Worm (Caenorhabditis elegans): ENCODE measurements around the gene btb-14.
A peak's percentile ranks its signal among the peaks of the same experiment; 100 is the strongest.

The btb-14 gene

ce11 chrII:12369202-12369601 lies 14.1 kb upstream of the btb-14 start:
- no peak for TF ChIP-seq ZK546.5 (tag; optimal IDR thresholded peaks at IDR 0.05)
- TF ChIP-seq nhr-28 (tag; optimal IDR thresholded peaks at IDR 0.05) = no peak
- TF ChIP-seq elt-3 (tag; optimal IDR thresholded peaks at IDR 0.05) = no peak
- no peak for TF ChIP-seq elt-1 (tag; optimal IDR thresholded peaks at IDR 0.05)
- TF ChIP-seq nhr-237 (tag; optimal IDR thresholded peaks at IDR 0.05) = no peak
- no peak for TF ChIP-seq hmg-11 (tag; optimal IDR thresholded peaks at IDR 0.05)
- no peak for TF ChIP-seq sea-2 (GFP tag; optimal IDR thresholded peaks at IDR 0.05)
- TF ChIP-seq ztf-11 (tag; optimal IDR thresholded peaks at IDR 0.05) = no peak
- no peak for TF ChIP-seq aly-2 (tag; optimal IDR thresholded peaks at IDR 0.05)

- no peak for TF ChIP-seq elt-2 (tag; optimal IDR thresholded peaks at IDR 0.05)
- TF ChIP-seq nhr-67 (tag; optimal IDR thresholded peaks at IDR 0.05) = no peak
- peak; percentile 8 for TF ChIP-seq nfya-1 (tag; optimal IDR thresholded peaks at IDR 0.05; ENCODE audit: insufficient read depth)
- TF ChIP-seq lin-39 (tag; optimal IDR thresholded peaks at IDR 0.05) = no peak
Measured at ce11 chrII:12373921-12374320, 9.3 kb upstream of the btb-14 start.

ce11 chrII:12378793-12379192 lies 4.5 kb upstream of the btb-14 start:
- peak; percentile 79 for TF ChIP-seq egl-5 (tag; optimal IDR thresholded peaks at IDR 0.05)
- peak; percentile 77 for TF ChIP-seq pha-4 (tag; optimal IDR thresholded peaks at IDR 0.05)
- no peak for TF ChIP-seq nhr-237 (tag; optimal IDR thresholded peaks at IDR 0.05)
- peak; percentile 52 for TF ChIP-seq lin-39 (tag; optimal IDR thresholded peaks at IDR 0.05)
- no peak for TF ChIP-seq nhr-67 (tag; optimal IDR thresholded peaks at IDR 0.05)
- no peak for TF ChIP-seq tbx-2 (tag; optimal IDR thresholded peaks at IDR 0.05)
- TF ChIP-seq nfya-1 (tag; optimal IDR thresholded peaks at IDR 0.05; ENCODE audit: insufficient read depth) = peak; percentile 5

DNA sequence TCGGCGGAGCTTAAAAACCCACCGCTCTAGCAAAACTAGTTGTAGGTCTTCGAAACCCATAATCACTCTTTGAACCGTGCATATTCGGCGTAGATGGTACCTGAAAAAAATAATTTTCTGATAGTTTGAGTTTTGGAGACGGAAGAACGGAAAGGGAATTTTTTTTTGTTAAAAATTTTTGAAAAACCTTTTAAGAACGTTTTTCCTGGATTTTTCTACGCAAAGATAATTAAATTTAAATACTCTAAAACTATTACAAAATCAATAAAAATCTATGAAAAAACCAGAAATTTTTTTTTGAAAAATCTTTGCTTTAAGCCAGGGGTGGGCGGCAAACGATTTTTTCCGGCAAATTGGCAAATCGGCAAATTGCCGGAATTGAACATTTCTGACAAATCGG lies 3.8 kb upstream of the btb-14 start, which contains the start of gene marc-5:
marc-5 (minus strand) TSS at position 101 of the 400 bp plus-strand sequence.
- no peak for TF ChIP-seq nhr-67 (tag; optimal IDR thresholded peaks at IDR 0.05)
- no peak for TF ChIP-seq elt-3 (tag; optimal IDR thresholded peaks at IDR 0.05)
- TF ChIP-seq mdl-1 (tag; optimal IDR thresholded peaks at IDR 0.05) = no peak
- TF ChIP-seq nhr-43 (tag; optimal IDR thresholded peaks at IDR 0.05; ENCODE audit: poor library complexity, severe bottlenecking) = no peak

- TF ChIP-seq pha-4 (tag; optimal IDR thresholded peaks at IDR 0.05) = no peak
- no peak for TF ChIP-seq lin-39 (tag; optimal IDR thresholded peaks at IDR 0.05)
Measured at ce11 chrII:12380888-12381287, 2.4 kb upstream of the btb-14 start.

ce11 chrII:12385815-12386214 lies 2.6 kb downstream of the btb-14 start:
- TF ChIP-seq snpc-4 (tag; optimal IDR thresholded peaks at IDR 0.05) = no peak
- TF ChIP-seq aly-2 (tag; optimal IDR thresholded peaks at IDR 0.05) = no peak
- no peak for TF ChIP-seq nhr-67 (tag; optimal IDR thresholded peaks at IDR 0.05)
- no peak for TF ChIP-seq nhr-28 (tag; optimal IDR thresholded peaks at IDR 0.05)
- TF ChIP-seq daf-12 (tag; optimal IDR thresholded peaks at IDR 0.05) = no peak
- no peak for TF ChIP-seq fos-1 (tag; optimal IDR thresholded peaks at IDR 0.05)
- TF ChIP-seq unc-62 (GFP tag; optimal IDR thresholded peaks at IDR 0.05) = no peak
- no peak for TF ChIP-seq elt-3 (tag; optimal IDR thresholded peaks at IDR 0.05)
- TF ChIP-seq egl-5 (tag; optimal IDR thresholded peaks at IDR 0.05) = no peak
- no peak for TF ChIP-seq ceh-9 (tag; optimal IDR thresholded peaks at IDR 0.05)
- no peak for TF ChIP-seq zag-1 (tag; optimal IDR thresholded peaks at IDR 0.05)
- TF ChIP-seq mdl-1 (tag; optimal IDR thresholded peaks at IDR 0.05) = no peak
- no peak for TF ChIP-seq R02D3.7 (tag; optimal IDR thresholded peaks at IDR 0.05)
- no peak for TF ChIP-seq nhr-12 (tag; optimal IDR thresholded peaks at IDR 0.05)
- no peak for TF ChIP-seq skn-1 (tag; optimal IDR thresholded peaks at IDR 0.05)
- TF ChIP-seq nhr-77 (tag; optimal IDR thresholded peaks at IDR 0.05) = no peak
- TF ChIP-seq elt-2 (tag; optimal IDR thresholded peaks at IDR 0.05) = no peak
- no peak for TF ChIP-seq nhr-11 (tag; optimal IDR thresholded peaks at IDR 0.05)

DNA sequence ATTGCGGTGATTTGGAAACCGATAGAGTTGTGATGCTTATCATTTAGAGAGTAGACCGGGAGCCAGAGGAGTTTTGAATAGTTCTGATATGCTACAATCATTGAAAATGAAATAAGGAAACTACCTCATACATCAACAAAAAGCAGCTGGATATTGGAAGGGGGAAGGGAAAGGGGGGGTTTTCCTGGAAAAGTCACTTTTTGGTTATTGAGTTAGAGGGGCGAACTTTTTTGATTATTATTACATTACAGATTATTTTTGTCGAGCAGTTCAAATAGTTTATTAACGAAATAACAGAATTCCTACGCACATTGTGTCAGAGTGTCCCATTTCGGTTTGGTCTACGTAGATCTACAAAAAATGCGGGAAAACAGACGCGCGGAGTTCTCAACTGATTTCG lies 3.5 kb downstream of the btb-14 start, which contains the start of gene sre-42:
sre-42 (minus strand) TSS at position 101 of the 400 bp plus-strand sequence.
- TF ChIP-seq aly-2 (tag; optimal IDR thresholded peaks at IDR 0.05) (no peak), ama-1 (optimal IDR thresholded peaks at IDR 0.05) (no peak), elt-2 (tag; optimal IDR thresholded peaks at IDR 0.05) (no peak), ztf-11 (tag; optimal IDR thresholded peaks at IDR 0.05) (no peak), nhr-237 (tag; optimal IDR thresholded peaks at IDR 0.05) (no peak), jun-1 (tag; optimal IDR thresholded peaks at IDR 0.05) (no peak)

All from whole organism, L3 larva.